Fruit fly (Drosophila melanogaster): ENCODE data around the gene TfIIFalpha.

TfIIFalpha gene

dm6 chr3R:6397611-6398092 is 17.4 kb downstream of the TfIIFalpha start (continued):
- peak; percentile 2 for TF ChIP-seq Hsf (GFP tag; optimal IDR thresholded peaks at IDR 0.05)
- TF ChIP-seq scrt (GFP tag; optimal IDR thresholded peaks at IDR 0.05), result peak; percentile 2
- TF ChIP-seq CG9215 (GFP tag; IDR thresholded peaks at IDR 0.05), result no peak
- no peak for TF ChIP-seq cas (GFP tag; IDR thresholded peaks at IDR 0.05)
- TF ChIP-seq CG8290 (GFP tag; optimal IDR thresholded peaks at IDR 0.05), result no peak
- no peak for TF ChIP-seq CG8290 (tag; optimal IDR thresholded peaks at IDR 0.05)
- no peak for TF ChIP-seq CG5180 (GFP tag; optimal IDR thresholded peaks at IDR 0.05)
- TF ChIP-seq CG17568 (GFP tag; optimal IDR thresholded peaks at IDR 0.05), result peak; percentile 8
- TF ChIP-seq vvl (GFP tag; IDR thresholded peaks at IDR 0.05), result no peak
- TF ChIP-seq CG6254 (GFP tag; optimal IDR thresholded peaks at IDR 0.05), result no peak
- no peak for TF ChIP-seq lola (GFP tag; optimal IDR thresholded peaks at IDR 0.05)
- TF ChIP-seq Sry-β (GFP tag; optimal IDR thresholded peaks at IDR 0.05), result no peak
- TF ChIP-seq Dek (tag; optimal IDR thresholded peaks at IDR 0.05), result peak; percentile 36
- peak; percentile 18; the same call in 1 of the 2 replicates for TF ChIP-seq CG31441 (GFP tag; IDR thresholded peaks at IDR 0.05)
- no peak for TF ChIP-seq CG10267 (tag; optimal IDR thresholded peaks at IDR 0.05)
- no peak for TF ChIP-seq salm (tag; optimal IDR thresholded peaks at IDR 0.05)
- TF ChIP-seq Nf-YC (tag; optimal IDR thresholded peaks at IDR 0.05), result no peak
- TF ChIP-seq tna (GFP tag; IDR thresholded peaks at IDR 0.05; ENCODE audit: partially characterized antibody), result peak; percentile 68
- TF ChIP-seq CG12659 (GFP tag; optimal IDR thresholded peaks at IDR 0.05), result no peak
- no peak for TF ChIP-seq CG11247 (GFP tag; IDR thresholded peaks at IDR 0.05)
- TF ChIP-seq CG8765 (GFP tag; IDR thresholded peaks at IDR 0.05), result no peak
- no peak for TF ChIP-seq CG7357 (GFP tag; IDR thresholded peaks at IDR 0.05)
- no peak for TF ChIP-seq CG1647 (GFP tag; optimal IDR thresholded peaks at IDR 0.05)
- no peak for TF ChIP-seq CG12236 (GFP tag; optimal IDR thresholded peaks at IDR 0.05)
- no peak for TF ChIP-seq chif (GFP tag; optimal IDR thresholded peaks at IDR 0.05)
- peak; percentile 53; the same call in 2 of the 3 replicates for TF ChIP-seq vnd (GFP tag; IDR thresholded peaks at IDR 0.05; ENCODE audit: partially characterized antibody)
- no peak; the same call in 1 of the 2 replicates for TF ChIP-seq Ptx1 (GFP tag; IDR thresholded peaks at IDR 0.05)
- TF ChIP-seq D (optimal IDR thresholded peaks at IDR 0.05), result no peak
- no peak for TF ChIP-seq D (GFP tag; optimal IDR thresholded peaks at IDR 0.05)
- no peak for TF ChIP-seq CG10543 (GFP tag; optimal IDR thresholded peaks at IDR 0.05)
- TF ChIP-seq dmrt11E (tag; optimal IDR thresholded peaks at IDR 0.05), result no peak
- no peak for TF ChIP-seq CG34376 (GFP tag; optimal IDR thresholded peaks at IDR 0.05)
- no peak for TF ChIP-seq CG13624 (GFP tag; optimal IDR thresholded peaks at IDR 0.05)
- no peak for TF ChIP-seq en (GFP tag; optimal IDR thresholded peaks at IDR 0.05)
- TF ChIP-seq CG4730 (GFP tag; IDR thresholded peaks at IDR 0.05), result no peak
- TF ChIP-seq TFAM (GFP tag; optimal IDR thresholded peaks at IDR 0.05), result no peak
- TF ChIP-seq eyg (GFP tag; optimal IDR thresholded peaks at IDR 0.05), result no peak
- no peak for TF ChIP-seq trh (GFP tag; optimal IDR thresholded peaks at IDR 0.05)
- no peak for TF ChIP-seq CG3407 (GFP tag; optimal IDR thresholded peaks at IDR 0.05)
- TF ChIP-seq Abd-B (GFP tag; optimal IDR thresholded peaks at IDR 0.05), result no peak
- TF ChIP-seq pzg (GFP tag; optimal IDR thresholded peaks at IDR 0.05), result no peak
- no peak for TF ChIP-seq CG9876 (GFP tag; optimal IDR thresholded peaks at IDR 0.05)
- TF ChIP-seq CG14441 (GFP tag; IDR thresholded peaks at IDR 0.05), result no peak
- peak; percentile 20 for TF ChIP-seq CG12391 (tag; optimal IDR thresholded peaks at IDR 0.05)
- TF ChIP-seq otp (GFP tag; IDR thresholded peaks at IDR 0.05), result no peak
- no peak for TF ChIP-seq ERR (GFP tag; optimal IDR thresholded peaks at IDR 0.05)
- peak in 1 of 2 experiments; percentile 14 for TF ChIP-seq eve (GFP tag; optimal IDR thresholded peaks at IDR 0.05)
- TF ChIP-seq CG1603 (tag; optimal IDR thresholded peaks at IDR 0.05), result no peak
- no peak for TF ChIP-seq CG3065 (GFP tag; optimal IDR thresholded peaks at IDR 0.05)
- TF ChIP-seq NC2α (GFP tag; optimal IDR thresholded peaks at IDR 0.05), result no peak
- TF ChIP-seq CG8924 (tag; optimal IDR thresholded peaks at IDR 0.05), result no peak
- no peak for TF ChIP-seq Taf1 (GFP tag; IDR thresholded peaks at IDR 0.05)

All from whole organism, embryonic.